Fruit fly (Drosophila melanogaster) whole organism, adult: ENCODE measurements around the gene mah.
A peak's percentile ranks its signal among the peaks of the same experiment; 100 is the strongest.

Experiments used
- CG12768 ChIP-seq: fragments of 200-800 bp; sonication (Bioruptor generic); optimal IDR thresholded peaks from 2 replicates; lab custom pipeline; 2017; ENCODE audit warnings: missing biosample characterization, missing genetic modification characterization, mild to moderate bottlenecking, moderate library complexity, missing genetic modification reagents
- CG14711 ChIP-seq: fragments of 200-800 bp; sonication (Bioruptor generic); optimal IDR thresholded peaks from 2 replicates; lab custom pipeline; 2018; ENCODE audit warnings: missing biosample characterization, mild to moderate bottlenecking, missing genetic modification characterization, moderate library complexity
- CG1620 ChIP-seq: fragments of 200-800 bp; sonication (Bioruptor generic); optimal IDR thresholded peaks from 2 replicates; lab custom pipeline; 2016; ENCODE audit warnings: missing biosample characterization, missing genetic modification characterization
- CG5204 ChIP-seq: fragments of 200-800 bp; sonication (Bioruptor generic); optimal IDR thresholded peaks from 2 replicates; lab custom pipeline; 2016; ENCODE audit warnings: missing biosample characterization, missing genetic modification characterization
- CG7045 ChIP-seq: fragments of 200-800 bp; sonication (Bioruptor generic); optimal IDR thresholded peaks from 2 replicates; lab custom pipeline; 2017; ENCODE audit warnings: missing biosample characterization, mild to moderate bottlenecking, missing genetic modification characterization
- Clk ChIP-seq: fragments of 200-800 bp; sonication (Bioruptor generic); optimal IDR thresholded peaks from 2 replicates; lab custom pipeline; 2017; ENCODE audit warnings: missing biosample characterization, missing genetic modification characterization
- Crg-1 ChIP-seq: fragments of 200-800 bp; sonication (Bioruptor generic); optimal IDR thresholded peaks from 2 replicates; lab custom pipeline; 2016; ENCODE audit warnings: missing biosample characterization, missing genetic modification characterization
- bab1 ChIP-seq: fragments of 200-800 bp; sonication (Bioruptor generic); optimal IDR thresholded peaks from 3 replicates; lab custom pipeline; 2019; ENCODE audit warnings: missing biosample characterization, mild to moderate bottlenecking, missing genetic modification characterization, moderate library complexity
- cnc ChIP-seq, 2 experiments: fragments of >200 bp; optimal IDR thresholded peaks; 2 replicates each; lab custom pipeline; 2017
- kay ChIP-seq: fragments of 200-800 bp; sonication (Bioruptor generic); peaks from one replicate; lab custom pipeline; 2016; ENCODE audit warnings: missing biosample characterization, missing genetic modification characterization, borderline replicate concordance
- ovo ChIP-seq: fragments of 200-800 bp; sonication (Bioruptor generic); optimal IDR thresholded peaks from 2 replicates; lab custom pipeline; 2016; ENCODE audit warnings: missing biosample characterization, missing genetic modification characterization
- pad ChIP-seq: fragments of 200-800 bp; sonication (Bioruptor generic); optimal IDR thresholded peaks from 3 replicates; lab custom pipeline; 2017; ENCODE audit warnings: missing biosample characterization, missing genetic modification characterization, mild to moderate bottlenecking, moderate library complexity, missing genetic modification reagents

DNA sequence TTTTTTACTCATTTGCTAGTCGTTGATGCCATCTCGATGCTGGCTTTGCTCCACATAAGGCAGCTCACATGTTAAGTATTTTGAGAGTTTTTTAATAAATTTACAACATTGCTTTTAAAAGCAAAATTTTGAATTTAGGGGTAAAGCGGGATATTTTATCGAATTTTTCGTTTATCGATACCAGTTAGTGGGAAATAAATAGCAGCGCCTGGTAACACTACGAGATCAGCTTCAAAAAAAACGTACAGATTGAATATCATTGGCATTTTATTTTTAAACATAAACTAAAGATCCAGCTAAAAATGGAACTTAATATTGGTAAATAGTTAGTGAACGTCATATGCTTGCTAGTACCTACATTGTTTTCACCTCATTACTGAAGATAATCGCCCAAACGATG lies 25.2 kb upstream of the mah start, which contains the start of gene Mink:
- TF ChIP-seq CG1620 (GFP tag; lab: Kevin White, UChicago), result no peak
- TF ChIP-seq bab1 (GFP tag; lab: Kevin White, UChicago), result peak; percentile 29
- TF ChIP-seq CG5204 (GFP tag; lab: Kevin White, UChicago), result no peak
- TF ChIP-seq ovo (GFP tag; lab: Kevin White, UChicago), result no peak
- no peak for TF ChIP-seq cnc (optimal IDR thresholded peaks at IDR 0.05; lab: Kevin White, UChicago)
- no peak for TF ChIP-seq CG14711 (tag; lab: Kevin White, UChicago)
- TF ChIP-seq CG12768 (GFP tag; lab: Kevin White, UChicago), result no peak
- TF ChIP-seq kay (GFP tag; lab: Kevin White, UChicago), result no peak
- TF ChIP-seq Crg-1, result no peak
- TF ChIP-seq pad, result no peak
- TF ChIP-seq Clk, result no peak
- TF ChIP-seq CG7045 (GFP tag; lab: Kevin White, UChicago), result no peak
